Worm (Caenorhabditis elegans) whole organism, L1 larva: Measurements from ENCODE around the gene nspc-9.
A peak's percentile ranks its signal among the peaks of the same experiment; 100 is the strongest.

Experiments
- C16A3.4 ChIP-seq: fragments of 150-350 bp; optimal IDR thresholded peaks from 2 replicates; lab custom pipeline; 2014; ENCODE audit warnings: missing biosample characterization, missing genetic modification characterization
- C34B4.2 ChIP-seq: sonication (generic microtip); optimal IDR thresholded peaks from 2 replicates; lab custom pipeline; 2017; ENCODE audit warnings: mild to moderate bottlenecking, missing genetic modification characterization, missing compliant biosample characterization
- Y116A8C.19 ChIP-seq: sonication (generic microtip); optimal IDR thresholded peaks from 2 replicates; lab custom pipeline; 2016; ENCODE audit warnings: missing compliant biosample characterization, missing genetic modification characterization, borderline replicate concordance
- aha-1 ChIP-seq: fragments of 150-350 bp; optimal IDR thresholded peaks from 2 replicates; lab custom pipeline; 2014; ENCODE audit warnings: missing biosample characterization, missing genetic modification characterization
- alr-1 ChIP-seq: fragments of 200-800 bp; sonication (Bioruptor generic); optimal IDR thresholded peaks from 2 replicates; lab custom pipeline; 2018; ENCODE audit warnings: borderline replicate concordance, mild to moderate bottlenecking, missing genetic modification characterization, missing compliant biosample characterization
- aly-2 ChIP-seq: fragments of 150-350 bp; optimal IDR thresholded peaks from 2 replicates; lab custom pipeline; 2014; ENCODE audit warnings: missing biosample characterization, missing genetic modification characterization
- ama-1 ChIP-seq: fragments of 150-350 bp; optimal IDR thresholded peaks from 2 replicates; lab custom pipeline; 2014
- ceh-8 ChIP-seq: fragments of 200-800 bp; sonication (Bioruptor generic); optimal IDR thresholded peaks from 2 replicates; lab custom pipeline; 2018; ENCODE audit warnings: mild to moderate bottlenecking, missing genetic modification characterization, moderate library complexity, missing compliant biosample characterization
- ceh-88 ChIP-seq: fragments of 200-800 bp; sonication (Bioruptor generic); IDR thresholded peaks from 2 replicates; pipeline ENCODE4 v1.3.6; 2022; ENCODE audit warnings: missing genetic modification characterization, missing compliant biosample characterization
- ces-1 ChIP-seq: fragments of 150-350 bp; optimal IDR thresholded peaks from 2 replicates; lab custom pipeline; 2014; ENCODE audit warnings: missing biosample characterization, missing genetic modification reagents, missing genetic modification characterization
- egl-13 ChIP-seq: sonication (generic microtip); optimal IDR thresholded peaks from 2 replicates; lab custom pipeline; 2016; ENCODE audit warnings: missing genotype, missing genetic modification reagents, missing genetic modification characterization, missing compliant biosample characterization
- egl-27 ChIP-seq, 2 experiments: fragments of 150-350 bp in 1 of 2; sonication (generic microtip); optimal IDR thresholded peaks; 3 replicates each; lab custom pipeline; 2017 to 2018; ENCODE audit warnings: missing biosample characterization in 2 of 2, missing genetic modification characterization in 2 of 2, missing genetic modification reagents in 2 of 2
- elt-2 ChIP-seq: sonication (generic microtip); optimal IDR thresholded peaks from 2 replicates; lab custom pipeline; 2016; ENCODE audit warnings: missing genetic modification characterization, mild to moderate bottlenecking, inconsistent platforms, missing compliant biosample characterization, missing genetic modification reagents
- ets-5 ChIP-seq: fragments of 200-800 bp; sonication (Bioruptor generic); IDR thresholded peaks from 2 replicates; pipeline ENCODE4 v1.3.6; 2022; ENCODE audit warnings: missing genetic modification characterization, missing compliant biosample characterization
- fkh-10 ChIP-seq: sonication (generic microtip); optimal IDR thresholded peaks from 2 replicates; lab custom pipeline; 2017; ENCODE audit warnings: missing biosample characterization, missing genetic modification reagents, missing genetic modification characterization
- fos-1 ChIP-seq: fragments of 150-350 bp; optimal IDR thresholded peaks from 2 replicates; lab custom pipeline; 2014; ENCODE audit warnings: missing biosample characterization, missing genetic modification characterization
- hlh-17 ChIP-seq: fragments of 200-800 bp; sonication (Bioruptor generic); optimal IDR thresholded peaks from 2 replicates; lab custom pipeline; 2018; ENCODE audit warnings: missing genetic modification characterization, mild to moderate bottlenecking, missing compliant biosample characterization, moderate library complexity, borderline replicate concordance
- irx-1 ChIP-seq: sonication (generic microtip); optimal IDR thresholded peaks from 2 replicates; lab custom pipeline; 2016; ENCODE audit warnings: missing genetic modification characterization, missing compliant biosample characterization
- jun-1 ChIP-seq: fragments of 150-350 bp; optimal IDR thresholded peaks from 2 replicates; lab custom pipeline; 2014; ENCODE audit warnings: missing biosample characterization, missing genetic modification reagents, missing genetic modification characterization
- lin-13 ChIP-seq: fragments of 150-350 bp; optimal IDR thresholded peaks from 2 replicates; lab custom pipeline; 2014; ENCODE audit warnings: missing biosample characterization, missing genetic modification reagents, missing genetic modification characterization
- lin-14 ChIP-seq: fragments of 200-800 bp; sonication (Bioruptor generic); optimal IDR thresholded peaks from 2 replicates; lab custom pipeline; 2018; ENCODE audit warnings: mild to moderate bottlenecking, missing genetic modification characterization, moderate library complexity, missing compliant biosample characterization
- lin-39 ChIP-seq: fragments of 150-350 bp; optimal IDR thresholded peaks from 2 replicates; lab custom pipeline; 2014; ENCODE audit warnings: missing biosample characterization, missing genetic modification reagents, missing genetic modification characterization
- lir-3 ChIP-seq: sonication (generic microtip); optimal IDR thresholded peaks from 2 replicates; lab custom pipeline; 2016; ENCODE audit warnings: mild to moderate bottlenecking, missing genetic modification characterization, moderate library complexity, missing compliant biosample characterization; ENCODE audit not compliant: poor library complexity
- lsy-2 ChIP-seq, 2 experiments: fragments of 150-350 bp; optimal IDR thresholded peaks; 2 replicates each; lab custom pipeline; 2014; ENCODE audit warnings: missing biosample characterization in 2 of 2, missing genetic modification characterization in 2 of 2
- mef-2 ChIP-seq: fragments of 150-350 bp; optimal IDR thresholded peaks from 2 replicates; lab custom pipeline; 2014; ENCODE audit warnings: missing biosample characterization, missing genetic modification characterization
- mep-1 ChIP-seq: fragments of 150-350 bp; optimal IDR thresholded peaks from 2 replicates; lab custom pipeline; 2014; ENCODE audit warnings: missing biosample characterization, missing genetic modification characterization
- nhr-11 ChIP-seq: fragments of 150-350 bp; optimal IDR thresholded peaks from 2 replicates; lab custom pipeline; 2014; ENCODE audit warnings: missing biosample characterization, missing genetic modification characterization
- nhr-12 ChIP-seq: sonication (generic microtip); optimal IDR thresholded peaks from 2 replicates; lab custom pipeline; 2017; ENCODE audit warnings: missing biosample characterization, missing genetic modification characterization
- nhr-19 ChIP-seq: fragments of 200-800 bp; sonication (Bioruptor generic); conservative IDR thresholded peaks from 2 replicates; pipeline ENCODE4 v1.3.6; 2022; ENCODE audit warnings: missing genetic modification characterization, missing compliant biosample characterization
- nhr-28 ChIP-seq: fragments of 150-350 bp; optimal IDR thresholded peaks from 2 replicates; lab custom pipeline; 2014; ENCODE audit warnings: missing biosample characterization, missing genetic modification characterization
- nhr-47 ChIP-seq: sonication (generic microtip); optimal IDR thresholded peaks from 2 replicates; lab custom pipeline; 2016; ENCODE audit warnings: mild to moderate bottlenecking, missing genetic modification characterization, moderate library complexity, missing compliant biosample characterization
- nhr-76 ChIP-seq: sonication (generic microtip); optimal IDR thresholded peaks from 2 replicates; lab custom pipeline; 2017; ENCODE audit warnings: missing biosample characterization, missing genetic modification characterization
- nhr-84 ChIP-seq: sonication (generic microtip); optimal IDR thresholded peaks from 2 replicates; lab custom pipeline; 2017; ENCODE audit warnings: missing biosample characterization, missing genetic modification characterization
- pag-3 ChIP-seq: sonication (generic microtip); optimal IDR thresholded peaks from 2 replicates; lab custom pipeline; 2017; ENCODE audit warnings: missing genetic modification characterization, mild to moderate bottlenecking, missing compliant biosample characterization, antibody characterized with exemption, borderline replicate concordance; ENCODE audit not compliant: insufficient read depth
- pax-3 ChIP-seq: fragments of 200-800 bp; sonication (Bioruptor generic); optimal IDR thresholded peaks from 2 replicates; lab custom pipeline; 2018; ENCODE audit warnings: mild to moderate bottlenecking, missing genetic modification characterization, moderate library complexity, missing compliant biosample characterization
- pqm-1 ChIP-seq: sonication (generic microtip); optimal IDR thresholded peaks from 3 replicates; lab custom pipeline; 2017; ENCODE audit warnings: missing biosample characterization, missing genetic modification characterization
- rnt-1 ChIP-seq: sonication (generic microtip); optimal IDR thresholded peaks from 2 replicates; lab custom pipeline; 2016; ENCODE audit warnings: mild to moderate bottlenecking, missing genetic modification characterization, moderate library complexity, missing compliant biosample characterization
- snpc-4 ChIP-seq: fragments of 150-350 bp; optimal IDR thresholded peaks from 2 replicates; lab custom pipeline; 2014; ENCODE audit warnings: missing biosample characterization, missing genetic modification characterization
- snu-23 ChIP-seq: sonication (generic microtip); optimal IDR thresholded peaks from 2 replicates; lab custom pipeline; 2016; ENCODE audit warnings: missing genetic modification characterization, missing compliant biosample characterization
- sox-4 ChIP-seq: sonication (generic microtip); optimal IDR thresholded peaks from 2 replicates; lab custom pipeline; 2016; ENCODE audit warnings: missing genetic modification characterization, missing compliant biosample characterization
- sptf-1 ChIP-seq: fragments of 150-350 bp; optimal IDR thresholded peaks from 2 replicates; lab custom pipeline; 2014; ENCODE audit warnings: missing biosample characterization, missing genetic modification characterization
- sup-37 ChIP-seq: fragments of 200-800 bp; sonication (Bioruptor generic); optimal IDR thresholded peaks from 2 replicates; lab custom pipeline; 2018; ENCODE audit warnings: mild to moderate bottlenecking, missing genetic modification characterization, missing compliant biosample characterization
- swsn-7 ChIP-seq: sonication (generic microtip); optimal IDR thresholded peaks from 2 replicates; lab custom pipeline; 2016; ENCODE audit warnings: missing genetic modification characterization, missing compliant biosample characterization
- tbx-2 ChIP-seq: sonication (generic microtip); optimal IDR thresholded peaks from 2 replicates; lab custom pipeline; 2016; ENCODE audit warnings: missing genetic modification characterization, missing compliant biosample characterization
- unc-130 ChIP-seq: fragments of 150-350 bp; optimal IDR thresholded peaks from 2 replicates; lab custom pipeline; 2017; ENCODE audit warnings: missing biosample characterization, missing genetic modification characterization, inconsistent platforms
- unc-98 ChIP-seq: fragments of 200-800 bp; sonication (Bioruptor generic); IDR thresholded peaks from 2 replicates; pipeline ENCODE4 v1.3.6; 2022; ENCODE audit warnings: missing genetic modification characterization, missing compliant biosample characterization
- vab-15 ChIP-seq: sonication (generic microtip); optimal IDR thresholded peaks from 2 replicates; lab custom pipeline; 2017; ENCODE audit warnings: missing genotype, mild to moderate bottlenecking, missing genetic modification characterization, missing compliant biosample characterization
- xbp-1 ChIP-seq: sonication (generic microtip); optimal IDR thresholded peaks from 2 replicates; lab custom pipeline; 2016; ENCODE audit warnings: missing genetic modification characterization, missing compliant biosample characterization
- zag-1 ChIP-seq: fragments of 150-350 bp; optimal IDR thresholded peaks from 2 replicates; lab custom pipeline; 2014; ENCODE audit warnings: missing biosample characterization, missing genetic modification characterization
- zip-4 ChIP-seq: fragments of 200-800 bp; sonication (Bioruptor generic); optimal IDR thresholded peaks from 2 replicates; lab custom pipeline; 2018; ENCODE audit warnings: mild to moderate bottlenecking, missing genetic modification characterization, moderate library complexity, missing compliant biosample characterization
- ztf-11 ChIP-seq, 2 experiments: sonication (generic microtip); optimal IDR thresholded peaks; 2 replicates each; lab custom pipeline; 2016 to 2017; ENCODE audit warnings: missing genetic modification characterization in 2 of 2, missing biosample characterization in 1 of 2, missing compliant biosample characterization in 1 of 2
- ztf-4 ChIP-seq: fragments of 150-350 bp; optimal IDR thresholded peaks from 2 replicates; lab custom pipeline; 2014; ENCODE audit warnings: missing biosample characterization, missing genetic modification characterization

The nspc-9 gene

DNA sequence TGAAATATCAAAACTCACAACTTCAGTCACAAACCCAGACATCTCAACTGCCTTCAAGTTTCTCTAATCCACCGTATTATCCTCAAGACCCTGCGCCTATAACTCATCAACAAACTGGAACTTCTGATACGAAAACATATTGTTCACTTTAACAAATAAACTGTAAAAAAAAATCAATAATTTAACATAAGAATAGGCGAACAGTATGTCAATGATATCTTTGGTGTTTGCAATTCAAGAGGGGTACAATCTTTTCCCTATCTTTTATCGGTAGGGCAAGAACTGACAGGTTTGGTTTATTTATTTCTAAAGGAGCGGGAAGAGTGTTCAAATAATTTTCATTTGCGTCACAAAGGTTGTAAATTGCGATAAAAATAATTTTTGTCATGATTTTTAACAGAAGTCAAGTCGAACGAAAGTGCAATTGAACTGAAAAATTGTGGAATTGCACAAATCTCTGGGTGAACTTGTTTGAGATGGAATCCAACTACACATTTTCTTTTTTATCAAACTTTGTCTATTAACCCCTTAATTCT lies 19.8 kb upstream of the nspc-9 start:
- TF ChIP-seq ceh-88 (GFP tag; lab: Robert Waterston, UW) = peak; percentile 94
- peak; percentile 96 for TF ChIP-seq ztf-4 (tag; lab: Kevin White, UChicago)
- TF ChIP-seq C34B4.2 (tag; lab: Kevin White, UChicago) = no peak
- TF ChIP-seq jun-1 (tag; lab: Kevin White, UChicago) = peak; percentile 99
- peak; percentile 58 for TF ChIP-seq ces-1 (GFP tag; lab: Kevin White, UChicago)
- TF ChIP-seq ets-5 (GFP tag; lab: Robert Waterston, UW) = no peak
- TF ChIP-seq unc-98 (GFP tag; lab: Robert Waterston, UW) = peak; percentile 68
- peak; percentile 94 for TF ChIP-seq lir-3
- peak; percentile 49 to 89 for TF ChIP-seq ztf-11 (tag; optimal IDR thresholded peaks at IDR 0.05; lab: Kevin White, UChicago)
- peak; percentile 99 for TF ChIP-seq C16A3.4 (tag; lab: Kevin White, UChicago)
- peak; percentile 100 for TF ChIP-seq nhr-11 (tag; lab: Kevin White, UChicago)
- peak; percentile 92 for TF ChIP-seq aha-1
- peak; percentile 96 for TF ChIP-seq lsy-2 (tag; optimal IDR thresholded peaks at IDR 0.05; lab: Kevin White, UChicago)
- TF ChIP-seq nhr-47 (tag; lab: Kevin White, UChicago) = peak; percentile 99
- TF ChIP-seq sptf-1 = no peak
- TF ChIP-seq unc-130 = no peak
- peak; percentile 90 for TF ChIP-seq nhr-76 (tag; lab: Kevin White, UChicago)
- peak; percentile 99 for TF ChIP-seq snu-23 (GFP tag; lab: Kevin White, UChicago)
- peak; percentile 89 for TF ChIP-seq pqm-1
- peak; percentile 91 for TF ChIP-seq xbp-1 (tag; lab: Kevin White, UChicago)
- TF ChIP-seq lin-14 (GFP tag; lab: Kevin White, UChicago) = peak; percentile 96
- peak; percentile 64 for TF ChIP-seq nhr-12 (tag; lab: Kevin White, UChicago)
- TF ChIP-seq ceh-8 (GFP tag; lab: Kevin White, UChicago) = peak; percentile 96
- TF ChIP-seq zag-1 = peak; percentile 84
- peak; percentile 100 for TF ChIP-seq lin-39 (tag; lab: Kevin White, UChicago)
- peak; percentile 94 for TF ChIP-seq zip-4 (GFP tag; lab: Kevin White, UChicago)
- peak; percentile 76 to 84 for TF ChIP-seq egl-27 (tag; optimal IDR thresholded peaks at IDR 0.05; lab: Kevin White, UChicago)
- peak; percentile 93 for TF ChIP-seq pax-3 (tag; lab: Kevin White, UChicago)
- TF ChIP-seq snpc-4 (tag; lab: Kevin White, UChicago) = peak; percentile 93
- TF ChIP-seq ama-1 = no peak
- peak; percentile 97 for TF ChIP-seq nhr-84 (tag; lab: Kevin White, UChicago)
- TF ChIP-seq mef-2 = peak; percentile 74
- peak; percentile 99 for TF ChIP-seq irx-1 (tag; lab: Kevin White, UChicago)
- TF ChIP-seq rnt-1 = peak; percentile 95
- peak; percentile 88 for TF ChIP-seq sup-37 (GFP tag; lab: Kevin White, UChicago)
- TF ChIP-seq nhr-28 (tag; lab: Kevin White, UChicago) = peak; percentile 64
- peak; percentile 99 for TF ChIP-seq fos-1 (tag; lab: Kevin White, UChicago)
- no peak for TF ChIP-seq hlh-17
- peak; percentile 97 for TF ChIP-seq nhr-19 (GFP tag; lab: Robert Waterston, UW)
- peak; percentile 91 for TF ChIP-seq elt-2 (tag; lab: Kevin White, UChicago)
- TF ChIP-seq swsn-7 = peak; percentile 98
- TF ChIP-seq alr-1 = no peak
- peak; percentile 4 for TF ChIP-seq vab-15 (tag; lab: Kevin White, UChicago)
- TF ChIP-seq pag-3 (tag; lab: Kevin White, UChicago) = peak; percentile 76
- TF ChIP-seq mep-1 (tag; lab: Kevin White, UChicago) = peak; percentile 100
- peak; percentile 99 for TF ChIP-seq fkh-10
- peak; percentile 96 for TF ChIP-seq egl-13
- TF ChIP-seq lin-13 (GFP tag; lab: Kevin White, UChicago) = peak; percentile 96
- TF ChIP-seq tbx-2 (tag; lab: Kevin White, UChicago) = peak; percentile 98
- TF ChIP-seq Y116A8C.19 = no peak
- peak; percentile 99 for TF ChIP-seq aly-2 (tag; lab: Kevin White, UChicago)
- peak; percentile 99 for TF ChIP-seq sox-4
